Fruit fly (Drosophila melanogaster) whole organism, prepupa: Measurements from ENCODE around the gene CG31612.

Experiments
- Blimp-1 ChIP-seq: fragments of 200-800 bp; sonication (Bioruptor generic); optimal IDR thresholded peaks from 3 replicates; lab custom pipeline; 2017; ENCODE audit warnings: missing biosample characterization, missing genetic modification characterization, mild to moderate bottlenecking, moderate library complexity, missing genetic modification reagents
- CG1621 ChIP-seq: fragments of 200-800 bp; sonication (Bioruptor generic); optimal IDR thresholded peaks from 3 replicates; lab custom pipeline; 2018; ENCODE audit warnings: missing biosample characterization, mild to moderate bottlenecking, missing genetic modification characterization
- CG3919 ChIP-seq: fragments of 200-800 bp; sonication (Bioruptor generic); optimal IDR thresholded peaks from 3 replicates; lab custom pipeline; 2016; ENCODE audit warnings: missing biosample characterization, missing genetic modification characterization
- CG6276 ChIP-seq: fragments of 200-800 bp; sonication (Bioruptor generic); optimal IDR thresholded peaks from 2 replicates; lab custom pipeline; 2017; ENCODE audit warnings: missing biosample characterization, mild to moderate bottlenecking, missing genetic modification characterization
- Eip78C ChIP-seq: fragments of 200-800 bp; sonication (Bioruptor generic); peaks from one replicate; lab custom pipeline; 2016; ENCODE audit warnings: missing biosample characterization, missing genetic modification characterization
- Hr39 ChIP-seq: fragments of 200-800 bp; sonication (Bioruptor generic); optimal IDR thresholded peaks from 2 replicates; lab custom pipeline; 2016; ENCODE audit warnings: missing biosample characterization, missing genetic modification characterization
- Met ChIP-seq: fragments of 200-800 bp; sonication (Bioruptor generic); optimal IDR thresholded peaks from 3 replicates; lab custom pipeline; 2016; ENCODE audit warnings: missing biosample characterization, missing genetic modification characterization
- fkh ChIP-seq: fragments of 200-800 bp; sonication (Bioruptor generic); optimal IDR thresholded peaks from 3 replicates; lab custom pipeline; 2017; ENCODE audit warnings: missing biosample characterization, mild to moderate bottlenecking, missing genetic modification characterization, moderate library complexity

dm6 chr2L:21769461-21769860, 25.8 kb downstream of the CG31612 start:
- TF ChIP-seq CG3919 (GFP tag; lab: Kevin White, UChicago) (no peak), CG6276 (GFP tag; lab: Kevin White, UChicago) (no peak), CG1621 (tag; lab: Kevin White, UChicago) (no peak), Met (GFP tag; lab: Kevin White, UChicago) (no peak), Hr39 (GFP tag; lab: Kevin White, UChicago) (no peak), Blimp-1 (GFP tag; lab: Kevin White, UChicago) (no peak), fkh (GFP tag; lab: Kevin White, UChicago) (no peak), Eip78C (GFP tag; lab: Kevin White, UChicago) (no peak)
